Fruit fly (Drosophila melanogaster): ENCODE measurements around the gene grp.

The grp gene

dm6 chr2L:16715841-16716701 lies 36.2 kb downstream of the grp start, which contains the start of the genes Cyt-c-d and CG31808 (continued):
- TF ChIP-seq BtbVII (GFP tag; optimal IDR thresholded peaks at IDR 0.05) (peak; percentile 95), CG5245 (GFP tag; optimal IDR thresholded peaks at IDR 0.05) (peak; percentile 95), slbo (GFP tag; IDR thresholded peaks at IDR 0.05) (peak; percentile 96), CG6683 (GFP tag; optimal IDR thresholded peaks at IDR 0.05) (peak; percentile 95), Sin3A (optimal IDR thresholded peaks at IDR 0.05) (no peak), ewg (GFP tag; optimal IDR thresholded peaks at IDR 0.05) (peak; percentile 95), CG4820 (GFP tag; optimal IDR thresholded peaks at IDR 0.05) (peak; percentile 95), Jarid2 (GFP tag; optimal IDR thresholded peaks at IDR 0.05) (peak; percentile 83), CG18262 (tag; optimal IDR thresholded peaks at IDR 0.05) (peak; percentile 98), CG1233 (GFP tag; optimal IDR thresholded peaks at IDR 0.05) (peak; percentile 94), hb (GFP tag; IDR thresholded peaks at IDR 0.05; ENCODE audit: partially characterized antibody) (0 out of 3 replicates have a peak, but pooled peaks have one; percentile 42), zen (tag; optimal IDR thresholded peaks at IDR 0.05) (peak; percentile 86), ssp (GFP tag; IDR thresholded peaks at IDR 0.05) (peak; percentile 91), CTCF (GFP tag; optimal IDR thresholded peaks at IDR 0.05) (peak; percentile 71), CG34376 (GFP tag; optimal IDR thresholded peaks at IDR 0.05) (peak; percentile 91), Elba2 (GFP tag; optimal IDR thresholded peaks at IDR 0.05) (no peak), CG3847 (GFP tag; IDR thresholded peaks at IDR 0.05) (peak; percentile 93), p53 (GFP tag; optimal IDR thresholded peaks at IDR 0.05) (peak; percentile 56), CG7987 (GFP tag; optimal IDR thresholded peaks at IDR 0.05) (peak; percentile 83), CG17328 (GFP tag; IDR thresholded peaks at IDR 0.05) (peak; percentile 99), pb (GFP tag; optimal IDR thresholded peaks at IDR 0.05) (peak; percentile 71), Gug (GFP tag; IDR thresholded peaks at IDR 0.05) (peak; percentile 92), CG13287 (GFP tag; IDR thresholded peaks at IDR 0.05; ENCODE audit: partially characterized antibody) (peak; percentile 16; the same call in 1 of the 2 replicates), CG2202 (tag; optimal IDR thresholded peaks at IDR 0.05) (peak; percentile 96), H2.0 (GFP tag; IDR thresholded peaks at IDR 0.05) (peak; percentile 97), CG3995 (GFP tag; optimal IDR thresholded peaks at IDR 0.05) (peak; percentile 46), Dip2 (GFP tag; IDR thresholded peaks at IDR 0.05) (no peak; the same call in 1 of the 2 replicates), BEAF-32 (GFP tag; optimal IDR thresholded peaks at IDR 0.05) (peak; percentile 8), klu (GFP tag; IDR thresholded peaks at IDR 0.05) (peak; percentile 87), CG7372 (GFP tag; IDR thresholded peaks at IDR 0.05) (peak; percentile 95), CG16779 (GFP tag; IDR thresholded peaks at IDR 0.05) (peak; percentile 82), CG17568 (GFP tag; optimal IDR thresholded peaks at IDR 0.05) (peak; percentile 95), CG5180 (GFP tag; optimal IDR thresholded peaks at IDR 0.05) (peak; percentile 91), scrt (GFP tag; optimal IDR thresholded peaks at IDR 0.05) (peak; percentile 96), CG12219 (GFP tag; optimal IDR thresholded peaks at IDR 0.05) (peak; percentile 97), crp (GFP tag; optimal IDR thresholded peaks at IDR 0.05) (peak in 1 of 2 experiments; percentile 70), emc (GFP tag; optimal IDR thresholded peaks at IDR 0.05) (peak; percentile 72), CG13624 (GFP tag; optimal IDR thresholded peaks at IDR 0.05) (peak; percentile 84), zfh2 (GFP tag; optimal IDR thresholded peaks at IDR 0.05) (peak; percentile 75), Hsf (GFP tag; optimal IDR thresholded peaks at IDR 0.05) (peak; percentile 98), NC2β (GFP tag; optimal IDR thresholded peaks at IDR 0.05) (peak; percentile 92), CG6689 (GFP tag; IDR thresholded peaks at IDR 0.05) (peak; percentile 98), toy (GFP tag; IDR thresholded peaks at IDR 0.05) (peak; percentile 88), chinmo (GFP tag; IDR thresholded peaks at IDR 0.05; ENCODE audit: partially characterized antibody) (peak; percentile 77; the same call in 1 of the 4 replicates), NFAT (GFP tag; IDR thresholded peaks at IDR 0.05) (peak; percentile 85), CG7271 (tag; optimal IDR thresholded peaks at IDR 0.05) (peak; percentile 78), Dll (GFP tag; IDR thresholded peaks at IDR 0.05; ENCODE audit: partially characterized antibody) (peak; percentile 35; the same call in 1 of the 4 replicates), CG1024 (GFP tag; IDR thresholded peaks at IDR 0.05) (peak; percentile 94), HLHmδ (GFP tag; optimal IDR thresholded peaks at IDR 0.05) (peak; percentile 64)
